Fruit fly (Drosophila melanogaster): Measurements from ENCODE around the gene CG14834.

Gene CG14834

DNA sequence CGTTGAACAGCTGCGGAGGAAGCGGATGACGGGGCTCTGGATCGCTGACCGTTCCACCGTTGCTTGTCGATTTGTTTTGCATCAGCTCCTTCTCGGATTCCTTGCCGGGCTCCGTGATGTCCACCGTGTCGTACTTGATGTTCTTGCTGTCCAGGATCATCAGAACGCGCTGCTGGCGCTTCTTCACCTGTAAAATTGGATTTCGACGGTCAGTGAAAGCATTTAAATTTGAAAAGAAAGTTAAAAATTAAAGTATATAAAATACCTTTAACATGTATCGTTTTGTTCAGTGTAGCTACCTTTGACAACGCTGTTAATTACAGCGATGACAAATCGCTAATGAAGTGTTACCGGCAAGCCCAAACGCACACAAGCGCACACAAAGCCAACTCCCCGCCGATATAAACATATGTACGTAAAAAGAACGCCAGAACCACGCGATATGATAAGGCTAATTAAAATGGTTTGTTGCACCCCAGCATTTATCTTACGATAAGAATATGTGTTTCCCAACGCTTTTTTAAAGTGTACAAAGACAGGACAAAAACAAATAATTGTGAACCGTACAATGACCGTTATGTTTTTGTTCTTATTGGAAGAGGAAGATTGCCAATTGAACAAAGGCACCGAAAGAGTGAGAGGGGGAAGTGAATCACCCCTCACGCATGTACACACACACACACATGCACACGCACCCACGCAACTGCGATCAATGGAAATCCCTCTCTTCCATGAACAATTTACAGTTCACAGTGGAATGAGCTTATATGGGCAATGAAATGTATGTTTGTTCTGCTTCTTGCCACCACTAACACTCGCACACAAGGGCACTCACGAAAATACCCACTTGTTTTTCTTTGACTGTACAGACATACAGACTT is 21.1 kb upstream of the CG14834 start (continued):
- TF ChIP-seq Antp (GFP tag; optimal IDR thresholded peaks at IDR 0.05), result no peak
- no peak for TF ChIP-seq H2.0 (GFP tag; IDR thresholded peaks at IDR 0.05)
- no peak for TF ChIP-seq YL-1 (GFP tag; optimal IDR thresholded peaks at IDR 0.05)
- TF ChIP-seq bsh (GFP tag; optimal IDR thresholded peaks at IDR 0.05), result peak in 1 of 2 experiments; percentile 37
- no peak for TF ChIP-seq pho (GFP tag; optimal IDR thresholded peaks at IDR 0.05)
- no peak for TF ChIP-seq CG4282 (GFP tag; optimal IDR thresholded peaks at IDR 0.05)
- TF ChIP-seq CG13296 (GFP tag; optimal IDR thresholded peaks at IDR 0.05), result no peak
- no peak for TF ChIP-seq Drgx (GFP tag; IDR thresholded peaks at IDR 0.05)
- no peak for TF ChIP-seq Lpt (GFP tag; optimal IDR thresholded peaks at IDR 0.05)
- peak; percentile 48 for TF ChIP-seq zf30C (GFP tag; optimal IDR thresholded peaks at IDR 0.05)
- no peak for TF ChIP-seq ab (GFP tag; optimal IDR thresholded peaks at IDR 0.05)
- TF ChIP-seq gro (GFP tag; optimal IDR thresholded peaks at IDR 0.05), result no peak
- TF ChIP-seq mam (GFP tag; optimal IDR thresholded peaks at IDR 0.05), result no peak
- peak; percentile 56 for TF ChIP-seq CG11504 (tag; optimal IDR thresholded peaks at IDR 0.05)
- no peak for TF ChIP-seq CG7928 (GFP tag; optimal IDR thresholded peaks at IDR 0.05)
- peak; percentile 19 for TF ChIP-seq org-1 (GFP tag; optimal IDR thresholded peaks at IDR 0.05)
- no peak for TF ChIP-seq ash1 (GFP tag; optimal IDR thresholded peaks at IDR 0.05)
- no peak for TF ChIP-seq Mrtf (GFP tag; IDR thresholded peaks at IDR 0.05)
- TF ChIP-seq CG7987 (GFP tag; optimal IDR thresholded peaks at IDR 0.05), result no peak
- TF ChIP-seq D19A (tag; optimal IDR thresholded peaks at IDR 0.05), result peak; percentile 7
- no peak for TF ChIP-seq CG7357 (GFP tag; IDR thresholded peaks at IDR 0.05)
- TF ChIP-seq vnd (GFP tag; IDR thresholded peaks at IDR 0.05; ENCODE audit: partially characterized antibody), result 0 out of 3 replicates have a peak, but pooled peaks have one; percentile 28
- TF ChIP-seq CrebB (tag; optimal IDR thresholded peaks at IDR 0.05), result peak; percentile 16
- TF ChIP-seq CG6689 (GFP tag; IDR thresholded peaks at IDR 0.05), result peak; percentile 45; the same call in 1 of the 2 replicates
- TF ChIP-seq ftz-f1 (GFP tag; optimal IDR thresholded peaks at IDR 0.05), result no peak
- no peak for TF ChIP-seq eyg (GFP tag; optimal IDR thresholded peaks at IDR 0.05)
- peak; percentile 1 for TF ChIP-seq CG10431 (GFP tag; optimal IDR thresholded peaks at IDR 0.05)
- no peak for TF ChIP-seq usp (GFP tag; optimal IDR thresholded peaks at IDR 0.05)
- TF ChIP-seq Scr (GFP tag; IDR thresholded peaks at IDR 0.05; ENCODE audit: partially characterized antibody), result no peak
- TF ChIP-seq CG10565 (GFP tag; optimal IDR thresholded peaks at IDR 0.05), result no peak
- TF ChIP-seq CG17359 (tag; optimal IDR thresholded peaks at IDR 0.05), result peak; percentile 33
- peak; percentile 88 for TF ChIP-seq exex (tag; optimal IDR thresholded peaks at IDR 0.05)
- TF ChIP-seq CG6765 (GFP tag; optimal IDR thresholded peaks at IDR 0.05), result no peak
- TF ChIP-seq fd3F (GFP tag; optimal IDR thresholded peaks at IDR 0.05), result no peak
- no peak for TF ChIP-seq maf-S (GFP tag; optimal IDR thresholded peaks at IDR 0.05)
- TF ChIP-seq CG17829 (tag; optimal IDR thresholded peaks at IDR 0.05), result peak; percentile 20
- TF ChIP-seq CG12219 (GFP tag; optimal IDR thresholded peaks at IDR 0.05), result peak; percentile 18
- TF ChIP-seq h (optimal IDR thresholded peaks at IDR 0.05), result no peak
- TF ChIP-seq al (GFP tag; IDR thresholded peaks at IDR 0.05), result no peak; the same call in 1 of the 2 replicates
- peak; percentile 95 for TF ChIP-seq Vsx1 (GFP tag; optimal IDR thresholded peaks at IDR 0.05)
- TF ChIP-seq Aef1 (GFP tag; IDR thresholded peaks at IDR 0.05), result no peak
- peak; percentile 24 for TF ChIP-seq CG10979 (tag; optimal IDR thresholded peaks at IDR 0.05)
- TF ChIP-seq CG1792 (GFP tag; optimal IDR thresholded peaks at IDR 0.05), result no peak
- peak; percentile 1 for TF ChIP-seq Six4 (GFP tag; optimal IDR thresholded peaks at IDR 0.05)
- no peak for TF ChIP-seq ham (GFP tag; IDR thresholded peaks at IDR 0.05)
- peak; percentile 0 for TF ChIP-seq CG10274 (GFP tag; optimal IDR thresholded peaks at IDR 0.05)
- TF ChIP-seq CG15479 (GFP tag; optimal IDR thresholded peaks at IDR 0.05), result peak; percentile 6
- 0 out of 2 replicates have a peak, but pooled peaks have one; percentile 38 for TF ChIP-seq stc (GFP tag; IDR thresholded peaks at IDR 0.05)
- no peak for TF ChIP-seq NC2α (GFP tag; optimal IDR thresholded peaks at IDR 0.05)
